Worm (Caenorhabditis elegans): ENCODE results near the gene R08D7.4.

DNA sequence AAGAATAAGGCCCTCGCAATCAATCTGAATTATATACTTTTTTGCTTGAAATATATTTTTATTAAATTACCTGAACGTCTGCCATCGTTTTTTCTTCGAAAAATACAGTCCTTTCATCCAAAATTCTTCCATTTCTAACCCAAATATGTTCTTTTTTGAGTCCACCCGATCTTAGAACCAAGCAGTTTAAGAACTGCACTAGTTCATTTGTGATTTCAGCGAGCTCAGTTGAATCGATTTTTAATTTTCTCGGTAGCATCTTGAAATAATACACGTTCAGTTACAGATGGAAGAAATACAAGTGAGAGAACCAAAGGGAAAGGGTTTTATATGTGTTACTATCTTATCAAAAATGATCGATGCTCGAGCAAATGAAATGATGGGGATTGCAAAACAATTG lies 27.8 kb downstream of the R08D7.4 start, which contains the start of gene F59B2.3:
- TF ChIP-seq ztf-23 (GFP tag; IDR thresholded peaks at IDR 0.05) = no peak
- no peak for TF ChIP-seq klf-2 (GFP tag; conservative IDR thresholded peaks at IDR 0.05)
- TF ChIP-seq tab-1 (GFP tag; IDR thresholded peaks at IDR 0.05) = no peak
- TF ChIP-seq flt-1 (GFP tag; IDR thresholded peaks at IDR 0.05) = no peak
- no peak for TF ChIP-seq ref-1 (GFP tag; conservative IDR thresholded peaks at IDR 0.05)
- TF ChIP-seq med-1 (GFP tag; optimal IDR thresholded peaks at IDR 0.05; ENCODE audit: insufficient read depth) = no peak
- no peak for TF ChIP-seq cog-1 (tag; optimal IDR thresholded peaks at IDR 0.05)
- TF ChIP-seq ztf-29 (GFP tag; IDR thresholded peaks at IDR 0.05) = no peak

All from whole organism, midembryonic.